Worm (Caenorhabditis elegans) whole organism, mixed stage, embryonic: Measurements from ENCODE around the gene C40H1.3.

Experiments
- M03D4.4 ChIP-seq: sonication (generic microtip); optimal IDR thresholded peaks from 2 replicates; lab custom pipeline; 2017; ENCODE audit warnings: mild to moderate bottlenecking, missing genetic modification characterization, missing compliant biosample characterization
- bed-3 ChIP-seq: fragments of 200-800 bp; sonication (Bioruptor generic); optimal IDR thresholded peaks from 3 replicates; lab custom pipeline; 2018; ENCODE audit warnings: mild to moderate bottlenecking, missing genetic modification characterization, moderate library complexity, missing compliant biosample characterization
- blmp-1 ChIP-seq: fragments of 150-350 bp; optimal IDR thresholded peaks from 2 replicates; lab custom pipeline; 2014; ENCODE audit warnings: missing biosample characterization, missing genetic modification characterization
- ceh-39 ChIP-seq: fragments of 150-350 bp; optimal IDR thresholded peaks from 2 replicates; lab custom pipeline; 2014; ENCODE audit warnings: missing biosample characterization, missing genetic modification characterization
- ceh-43 ChIP-seq: fragments of 200-800 bp; sonication (Bioruptor generic); optimal IDR thresholded peaks from 2 replicates; lab custom pipeline; 2018; ENCODE audit warnings: mild to moderate bottlenecking, missing genetic modification characterization, moderate library complexity, missing compliant biosample characterization
- ceh-83 ChIP-seq: fragments of 200-800 bp; sonication (Bioruptor generic); optimal IDR thresholded peaks from 2 replicates; lab custom pipeline; 2018; ENCODE audit warnings: mild to moderate bottlenecking, missing genetic modification characterization, missing compliant biosample characterization
- ces-1 ChIP-seq: fragments of 150-350 bp; optimal IDR thresholded peaks from 2 replicates; lab custom pipeline; 2014; ENCODE audit warnings: missing biosample characterization, missing genetic modification reagents, missing genetic modification characterization
- cnd-1 ChIP-seq: fragments of 200-800 bp; sonication (Bioruptor generic); optimal IDR thresholded peaks from 2 replicates; lab custom pipeline; 2018; ENCODE audit warnings: mild to moderate bottlenecking, missing genetic modification characterization, missing compliant biosample characterization
- elt-1 ChIP-seq: sonication (generic microtip); optimal IDR thresholded peaks from 2 replicates; lab custom pipeline; 2017; ENCODE audit warnings: missing genetic modification characterization, mild to moderate bottlenecking, missing compliant biosample characterization, antibody characterized with exemption, moderate library complexity, borderline replicate concordance; ENCODE audit not compliant: insufficient read depth
- elt-3 ChIP-seq: fragments of 150-350 bp; optimal IDR thresholded peaks from 2 replicates; lab custom pipeline; 2014; ENCODE audit warnings: missing biosample characterization, missing genetic modification characterization
- flh-1 ChIP-seq: fragments of 200-800 bp; sonication (Bioruptor generic); optimal IDR thresholded peaks from 2 replicates; lab custom pipeline; 2018; ENCODE audit warnings: mild to moderate bottlenecking, missing genetic modification characterization, moderate library complexity, missing compliant biosample characterization
- ham-2 ChIP-seq: fragments of 200-800 bp; sonication (Bioruptor generic); optimal IDR thresholded peaks from 2 replicates; lab custom pipeline; 2018; ENCODE audit warnings: mild to moderate bottlenecking, missing genetic modification characterization, missing compliant biosample characterization
- hlh-1 ChIP-seq: fragments of 150-350 bp; optimal IDR thresholded peaks from 2 replicates; lab custom pipeline; 2014; ENCODE audit warnings: missing biosample characterization, missing genetic modification reagents, missing genetic modification characterization
- lin-13 ChIP-seq: fragments of 150-350 bp; optimal IDR thresholded peaks from 2 replicates; lab custom pipeline; 2014; ENCODE audit warnings: missing biosample characterization, missing genetic modification characterization
- lin-32 ChIP-seq: fragments of 200-800 bp; sonication (Bioruptor generic); optimal IDR thresholded peaks from 2 replicates; lab custom pipeline; 2018; ENCODE audit warnings: mild to moderate bottlenecking, missing genetic modification characterization, missing compliant biosample characterization
- lsy-2 ChIP-seq: fragments of 150-350 bp; optimal IDR thresholded peaks from 2 replicates; lab custom pipeline; 2014; ENCODE audit warnings: missing biosample characterization, missing genetic modification characterization
- mab-5 ChIP-seq: fragments of 150-350 bp; optimal IDR thresholded peaks from 2 replicates; lab custom pipeline; 2014; ENCODE audit warnings: missing biosample characterization, missing genetic modification characterization
- mep-1 ChIP-seq: fragments of 150-350 bp; optimal IDR thresholded peaks from 2 replicates; lab custom pipeline; 2017; ENCODE audit warnings: missing biosample characterization, missing genetic modification reagents, missing genetic modification characterization, inconsistent platforms
- nhr-12 ChIP-seq: fragments of 150-350 bp; optimal IDR thresholded peaks from 2 replicates; lab custom pipeline; 2014; ENCODE audit warnings: missing biosample characterization, missing genetic modification characterization
- nhr-2 ChIP-seq: fragments of 150-350 bp; optimal IDR thresholded peaks from 2 replicates; lab custom pipeline; 2014; ENCODE audit warnings: missing biosample characterization, missing genetic modification characterization
- nhr-237 ChIP-seq: fragments of 150-350 bp; optimal IDR thresholded peaks from 2 replicates; lab custom pipeline; 2014; ENCODE audit warnings: missing biosample characterization, missing genetic modification characterization
- nhr-28 ChIP-seq: fragments of 150-350 bp; optimal IDR thresholded peaks from 2 replicates; lab custom pipeline; 2014; ENCODE audit warnings: missing biosample characterization, missing genetic modification characterization
- nhr-76 ChIP-seq: sonication (generic microtip); optimal IDR thresholded peaks from 2 replicates; lab custom pipeline; 2017; ENCODE audit warnings: missing biosample characterization, missing genetic modification characterization
- pha-4 ChIP-seq: fragments of 150-350 bp; optimal IDR thresholded peaks from 2 replicates; lab custom pipeline; 2018; ENCODE audit warnings: missing biosample characterization, missing genetic modification reagents, missing genetic modification characterization
- sem-2 ChIP-seq: fragments of 200-800 bp; sonication (Bioruptor generic); optimal IDR thresholded peaks from 2 replicates; lab custom pipeline; 2018; ENCODE audit warnings: mild to moderate bottlenecking, missing genetic modification characterization, missing compliant biosample characterization
- snpc-4 ChIP-seq: fragments of 150-350 bp; optimal IDR thresholded peaks from 2 replicates; lab custom pipeline; 2014; ENCODE audit warnings: missing biosample characterization, missing genetic modification characterization
- sptf-1 ChIP-seq: sonication (generic microtip); optimal IDR thresholded peaks from 2 replicates; lab custom pipeline; 2017; ENCODE audit warnings: mild to moderate bottlenecking, missing genetic modification characterization, moderate library complexity, missing compliant biosample characterization
- unc-39 ChIP-seq: fragments of 150-350 bp; optimal IDR thresholded peaks from 2 replicates; lab custom pipeline; 2014; ENCODE audit warnings: missing biosample characterization, missing genetic modification characterization
- zip-8 ChIP-seq: fragments of 150-350 bp; optimal IDR thresholded peaks from 2 replicates; lab custom pipeline; 2014; ENCODE audit warnings: missing biosample characterization, missing genetic modification characterization
- ztf-11 ChIP-seq: fragments of 150-350 bp; optimal IDR thresholded peaks from 2 replicates; lab custom pipeline; 2014; ENCODE audit warnings: missing biosample characterization, missing genetic modification characterization

Gene C40H1.3

DNA sequence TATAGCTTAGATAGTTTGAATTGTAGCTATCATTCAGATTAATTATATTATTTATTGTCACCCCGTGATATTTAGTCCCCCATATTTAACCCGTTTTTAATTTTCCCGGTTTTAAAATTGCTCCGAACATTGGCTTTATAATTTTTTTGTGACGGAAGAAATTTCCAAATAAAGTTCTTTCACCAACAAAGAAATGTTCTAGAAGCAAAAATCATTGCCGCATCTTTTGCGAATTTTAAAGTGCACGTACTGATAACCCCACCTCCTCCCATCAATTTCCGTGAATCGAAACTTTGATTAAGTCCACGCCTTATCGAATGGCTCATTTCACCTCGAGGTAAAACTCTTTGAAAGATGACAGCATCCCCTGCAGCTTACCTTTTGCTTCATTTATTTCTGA, 4.4 kb downstream of the C40H1.3 start, which contains the start of gene C40H1.7:
Gene C40H1.7, plus strand, starts transcription at position 301 of the 400 bp plus-strand sequence.
- TF ChIP-seq ceh-43 (GFP tag; lab: Kevin White, UChicago) (no peak), sptf-1 (tag; lab: Kevin White, UChicago) (no peak), nhr-76 (tag; lab: Kevin White, UChicago) (no peak)
- TF ChIP-seq, all 35 proteins: peak for 0

DNA sequence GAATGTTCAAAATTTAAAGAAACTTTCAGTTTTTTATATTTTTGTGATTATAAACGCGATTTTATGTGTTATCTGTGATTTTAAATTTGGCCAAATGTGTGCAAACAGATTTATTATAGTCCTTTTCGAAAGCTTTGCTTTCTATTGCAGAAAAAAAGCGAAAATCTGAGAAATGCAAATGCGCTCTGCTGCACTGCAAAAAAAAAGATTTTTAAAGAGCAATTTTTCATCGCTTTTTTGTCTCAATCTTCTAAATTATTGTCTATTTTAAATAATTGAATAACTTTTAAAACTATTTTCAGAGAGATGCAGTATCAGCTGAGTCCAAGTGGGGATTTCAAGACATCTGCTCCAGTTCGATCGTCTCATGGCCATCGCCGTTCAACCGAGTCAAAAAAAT, 7.2 kb downstream of the C40H1.3 start, which contains the start of gene cpb-1:
Gene cpb-1, plus strand, starts transcription at position 301 of the 400 bp plus-strand sequence.
- TF ChIP-seq mep-1 (tag; lab: Kevin White, UChicago) (no peak), hlh-1 (tag; lab: Kevin White, UChicago) (no peak), zip-8 (tag; lab: Kevin White, UChicago) (no peak), ceh-39 (tag; lab: Kevin White, UChicago) (no peak), lsy-2 (tag; lab: Kevin White, UChicago) (no peak), unc-39 (no peak), ces-1 (GFP tag; lab: Kevin White, UChicago) (no peak), lin-32 (no peak)

DNA sequence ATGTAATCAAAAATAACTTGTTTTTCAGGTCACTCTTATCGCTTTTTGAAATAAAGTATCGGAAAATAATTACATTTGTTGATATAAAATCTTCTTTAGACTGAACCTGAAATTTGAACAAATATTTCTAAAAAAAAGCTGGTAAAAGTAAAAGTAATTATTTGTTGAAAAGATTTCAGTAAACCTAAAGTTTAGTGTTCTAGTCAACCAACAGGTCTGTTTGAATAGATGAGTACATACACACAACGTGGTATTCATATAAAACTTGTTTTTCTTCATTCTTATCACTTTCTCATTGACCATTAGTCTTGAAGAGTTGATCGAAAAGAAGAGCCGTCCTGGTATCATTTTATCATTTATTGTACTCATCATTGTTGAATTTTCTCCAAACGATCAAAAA, 9.5 kb downstream of the C40H1.3 start, which contains the start of gene C40H1.9:
Gene C40H1.9, plus strand, starts transcription at position 301 of the 400 bp plus-strand sequence.
- TF ChIP-seq elt-3 (tag; lab: Kevin White, UChicago) (no peak), nhr-12 (tag; lab: Kevin White, UChicago) (no peak), nhr-237 (no peak), ceh-83 (GFP tag; lab: Kevin White, UChicago) (no peak), nhr-28 (tag; lab: Kevin White, UChicago) (no peak), elt-1 (tag; lab: Kevin White, UChicago) (no peak), pha-4 (no peak), lsy-2 (tag; lab: Kevin White, UChicago) (no peak), ham-2 (no peak), bed-3 (GFP tag; lab: Kevin White, UChicago) (no peak), mep-1 (tag; lab: Kevin White, UChicago) (no peak), nhr-2 (tag; lab: Kevin White, UChicago) (no peak), sptf-1 (tag; lab: Kevin White, UChicago) (no peak), lin-13 (tag; lab: Kevin White, UChicago) (no peak), mab-5 (no peak), unc-39 (no peak), snpc-4 (tag; lab: Kevin White, UChicago) (no peak)

DNA sequence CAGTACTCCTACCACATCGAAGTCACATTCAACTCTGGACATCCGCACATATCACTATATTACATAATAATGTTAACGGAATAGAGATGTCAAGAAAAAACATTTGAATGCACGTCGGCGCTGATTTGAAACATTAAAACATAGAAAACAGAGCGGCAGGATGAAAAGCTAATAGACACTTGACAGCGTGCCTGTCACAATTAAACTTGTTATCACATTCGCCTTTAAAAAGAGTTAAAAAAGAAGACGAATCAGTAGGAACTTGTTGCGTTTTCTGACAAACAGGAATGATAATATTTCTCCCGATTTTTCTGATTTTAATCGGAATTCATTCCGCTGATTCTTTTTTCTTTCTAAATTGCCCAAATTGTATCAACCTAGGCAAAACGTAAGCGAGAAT, 11.6 kb downstream of the C40H1.3 start:
- TF ChIP-seq nhr-2 (tag; lab: Kevin White, UChicago) (no peak), hlh-1 (tag; lab: Kevin White, UChicago) (no peak), elt-3 (tag; lab: Kevin White, UChicago) (no peak), zip-8 (tag; lab: Kevin White, UChicago) (no peak), sem-2 (GFP tag; lab: Kevin White, UChicago) (no peak), ham-2 (no peak), blmp-1 (tag; lab: Kevin White, UChicago) (no peak), flh-1 (GFP tag; lab: Kevin White, UChicago) (no peak), ces-1 (GFP tag; lab: Kevin White, UChicago) (no peak), lin-13 (tag; lab: Kevin White, UChicago) (no peak), nhr-12 (tag; lab: Kevin White, UChicago) (no peak), cnd-1 (tag; lab: Kevin White, UChicago) (no peak), pha-4 (no peak), nhr-28 (tag; lab: Kevin White, UChicago) (no peak), M03D4.4 (tag; lab: Kevin White, UChicago) (no peak), ceh-83 (GFP tag; lab: Kevin White, UChicago) (no peak), snpc-4 (tag; lab: Kevin White, UChicago) (no peak), ceh-39 (tag; lab: Kevin White, UChicago) (no peak), ztf-11 (tag; lab: Kevin White, UChicago) (no peak)

DNA sequence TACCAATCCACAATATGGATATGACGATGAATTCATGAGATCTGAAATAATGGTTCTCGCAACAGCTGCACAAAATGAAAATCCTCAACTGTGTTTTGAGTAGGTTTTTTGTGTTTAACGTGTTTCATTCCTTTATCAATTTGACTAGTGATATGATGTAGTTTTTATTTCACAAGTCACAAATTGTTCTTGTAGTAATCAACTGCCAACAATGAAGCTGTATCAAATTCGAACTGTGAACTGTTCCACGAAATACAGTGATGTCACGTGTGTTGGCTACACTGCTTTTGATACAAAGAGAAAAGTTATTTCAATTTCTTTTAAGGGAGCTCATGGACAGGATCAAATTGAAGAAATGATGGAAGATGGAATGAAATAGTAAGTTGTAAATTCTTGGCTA, 14.0 kb downstream of the C40H1.3 start:
- TF ChIP-seq blmp-1 (tag; lab: Kevin White, UChicago): no peak
